Worm (Caenorhabditis elegans) whole organism, L3 larva: ENCODE measurements around the gene F41G3.6.
"Not testable (repeated sequence)": the region's sequence is repeated elsewhere in the genome, so short reads cannot be mapped to it uniquely, and the experiment has no call there.

Experiments used
- R02D3.7 ChIP-seq: fragments of 150-350 bp; optimal IDR thresholded peaks from 2 replicates; lab custom pipeline; 2014; ENCODE audit warnings: missing biosample characterization, missing genetic modification characterization
- ZK546.5 ChIP-seq: sonication (generic microtip); optimal IDR thresholded peaks from 2 replicates; lab custom pipeline; 2017; ENCODE audit warnings: missing biosample characterization, missing genetic modification characterization
- aly-2 ChIP-seq: fragments of 150-350 bp; optimal IDR thresholded peaks from 2 replicates; lab custom pipeline; 2014; ENCODE audit warnings: missing biosample characterization, missing genetic modification characterization
- ama-1 ChIP-seq: fragments of 150-350 bp; optimal IDR thresholded peaks from 2 replicates; lab custom pipeline; 2018
- ceh-16 ChIP-seq: sonication (generic microtip); optimal IDR thresholded peaks from 2 replicates; lab custom pipeline; 2017; ENCODE audit warnings: missing biosample characterization, missing genetic modification characterization
- ceh-28 ChIP-seq: fragments of 150-350 bp; optimal IDR thresholded peaks from 2 replicates; lab custom pipeline; 2014; ENCODE audit warnings: missing biosample characterization, missing genetic modification reagents, missing genetic modification characterization
- ceh-82 ChIP-seq: fragments of 150-350 bp; optimal IDR thresholded peaks from 2 replicates; lab custom pipeline; 2014; ENCODE audit warnings: missing biosample characterization, missing genetic modification characterization
- ceh-9 ChIP-seq: sonication (generic microtip); optimal IDR thresholded peaks from 2 replicates; lab custom pipeline; 2018; ENCODE audit warnings: missing biosample characterization, missing genetic modification characterization
- daf-12 ChIP-seq: fragments of 150-350 bp; optimal IDR thresholded peaks from 2 replicates; lab custom pipeline; 2014; ENCODE audit warnings: missing biosample characterization, missing genetic modification reagents, missing genetic modification characterization
- egl-27 ChIP-seq: sonication (generic microtip); optimal IDR thresholded peaks from 4 replicates; lab custom pipeline; 2017; ENCODE audit warnings: missing biosample characterization, missing genetic modification reagents, missing genetic modification characterization
- egl-5 ChIP-seq: fragments of 150-350 bp; optimal IDR thresholded peaks from 2 replicates; lab custom pipeline; 2017; ENCODE audit warnings: missing biosample characterization, missing genetic modification reagents, missing genetic modification characterization, inconsistent platforms
- elt-1 ChIP-seq: fragments of 150-350 bp; optimal IDR thresholded peaks from 2 replicates; lab custom pipeline; 2014; ENCODE audit warnings: missing biosample characterization, missing genetic modification characterization
- elt-2 ChIP-seq: sonication (generic microtip); optimal IDR thresholded peaks from 2 replicates; lab custom pipeline; 2016; ENCODE audit warnings: missing genetic modification reagents, mild to moderate bottlenecking, missing genetic modification characterization, missing compliant biosample characterization
- elt-3 ChIP-seq, 3 experiments: fragments of 150-350 bp in 1 of 3; sonication (generic microtip) in 2 of 3; optimal IDR thresholded peaks; 2 replicates in 2 of 3; 4 replicates in 1 of 3; lab custom pipeline; 2014 to 2017; ENCODE audit warnings: missing biosample characterization in 3 of 3, missing genetic modification characterization in 3 of 3
- eor-1 ChIP-seq, 2 experiments: fragments of 150-350 bp; optimal IDR thresholded peaks; 2 replicates each; lab custom pipeline; 2014 to 2018; ENCODE audit warnings: missing biosample characterization in 2 of 2, missing genetic modification characterization in 2 of 2
- fkh-10 ChIP-seq: sonication (generic microtip); optimal IDR thresholded peaks from 2 replicates; lab custom pipeline; 2017; ENCODE audit warnings: missing biosample characterization, missing genetic modification reagents, missing genetic modification characterization
- fos-1 ChIP-seq: fragments of 150-350 bp; optimal IDR thresholded peaks from 2 replicates; lab custom pipeline; 2014; ENCODE audit warnings: missing biosample characterization, missing genetic modification characterization
- hmg-11 ChIP-seq: sonication (generic microtip); optimal IDR thresholded peaks from 2 replicates; lab custom pipeline; 2016; ENCODE audit warnings: missing genetic modification characterization, missing compliant biosample characterization
- jun-1 ChIP-seq: fragments of 150-350 bp; optimal IDR thresholded peaks from 2 replicates; lab custom pipeline; 2014; ENCODE audit warnings: missing biosample characterization, missing genetic modification reagents, missing genetic modification characterization
- lin-15B ChIP-seq: fragments of 150-350 bp; optimal IDR thresholded peaks from 2 replicates; lab custom pipeline; 2014; ENCODE audit warnings: missing biosample characterization, missing genetic modification characterization
- lin-39 ChIP-seq: fragments of 150-350 bp; optimal IDR thresholded peaks from 2 replicates; lab custom pipeline; 2018; ENCODE audit warnings: missing biosample characterization, missing genetic modification reagents, missing genetic modification characterization
- mdl-1 ChIP-seq: fragments of 150-350 bp; optimal IDR thresholded peaks from 2 replicates; lab custom pipeline; 2014; ENCODE audit warnings: missing biosample characterization, missing genetic modification characterization
- nfya-1 ChIP-seq: sonication (generic microtip); optimal IDR thresholded peaks from 2 replicates; lab custom pipeline; 2017; ENCODE audit warnings: missing genetic modification characterization, mild to moderate bottlenecking, missing compliant biosample characterization, antibody characterized with exemption, moderate library complexity; ENCODE audit not compliant: insufficient read depth
- nhr-11 ChIP-seq: fragments of 150-350 bp; optimal IDR thresholded peaks from 2 replicates; lab custom pipeline; 2014; ENCODE audit warnings: missing biosample characterization, missing genetic modification characterization
- nhr-12 ChIP-seq: fragments of 150-350 bp; optimal IDR thresholded peaks from 2 replicates; lab custom pipeline; 2014; ENCODE audit warnings: missing biosample characterization, missing genetic modification characterization
- nhr-23 ChIP-seq: fragments of 150-350 bp; optimal IDR thresholded peaks from 2 replicates; lab custom pipeline; 2014; ENCODE audit warnings: missing biosample characterization, missing genetic modification reagents, missing genetic modification characterization
- nhr-237 ChIP-seq: fragments of 150-350 bp; optimal IDR thresholded peaks from 2 replicates; lab custom pipeline; 2014; ENCODE audit warnings: missing biosample characterization, missing genetic modification characterization
- nhr-25 ChIP-seq: sonication (generic microtip); optimal IDR thresholded peaks from 2 replicates; lab custom pipeline; 2017; ENCODE audit warnings: missing biosample characterization, missing genetic modification characterization
- nhr-28 ChIP-seq: fragments of 150-350 bp; optimal IDR thresholded peaks from 2 replicates; lab custom pipeline; 2014; ENCODE audit warnings: missing biosample characterization, missing genetic modification characterization
- nhr-43 ChIP-seq: sonication (generic microtip); optimal IDR thresholded peaks from 2 replicates; lab custom pipeline; 2016; ENCODE audit warnings: mild to moderate bottlenecking, missing genetic modification characterization, missing compliant biosample characterization; ENCODE audit not compliant: poor library complexity, severe bottlenecking
- nhr-67 ChIP-seq: fragments of 150-350 bp; optimal IDR thresholded peaks from 2 replicates; lab custom pipeline; 2014; ENCODE audit warnings: missing biosample characterization, missing genetic modification characterization
- nhr-76 ChIP-seq: fragments of 150-350 bp; sonication (generic microtip); optimal IDR thresholded peaks from 5 replicates; lab custom pipeline; 2014; ENCODE audit warnings: missing biosample characterization, missing genetic modification characterization
- nhr-77 ChIP-seq: fragments of 150-350 bp; optimal IDR thresholded peaks from 2 replicates; lab custom pipeline; 2014; ENCODE audit warnings: missing biosample characterization, missing genetic modification characterization
- pha-4 ChIP-seq: fragments of 150-350 bp; optimal IDR thresholded peaks from 2 replicates; lab custom pipeline; 2014; ENCODE audit warnings: missing biosample characterization, missing genetic modification reagents, missing genetic modification characterization
- pqm-1 ChIP-seq: fragments of 150-350 bp; optimal IDR thresholded peaks from 2 replicates; lab custom pipeline; 2017; ENCODE audit warnings: missing biosample characterization, missing genetic modification characterization, inconsistent platforms
- sea-2 ChIP-seq: fragments of 150-350 bp; sonication (generic microtip); optimal IDR thresholded peaks from 4 replicates; lab custom pipeline; 2014; ENCODE audit warnings: missing biosample characterization, missing genetic modification reagents, missing genetic modification characterization
- skn-1 ChIP-seq: fragments of 150-350 bp; optimal IDR thresholded peaks from 2 replicates; lab custom pipeline; 2014; ENCODE audit warnings: missing biosample characterization, missing genetic modification characterization
- snpc-4 ChIP-seq: fragments of 150-350 bp; optimal IDR thresholded peaks from 2 replicates; lab custom pipeline; 2014; ENCODE audit warnings: missing biosample characterization, missing genetic modification characterization
- tbx-2 ChIP-seq: sonication (generic microtip); optimal IDR thresholded peaks from 2 replicates; lab custom pipeline; 2016; ENCODE audit warnings: mild to moderate bottlenecking, missing genetic modification characterization, missing compliant biosample characterization
- unc-39 ChIP-seq: sonication (generic microtip); optimal IDR thresholded peaks from 4 replicates; lab custom pipeline; 2017; ENCODE audit warnings: missing biosample characterization, missing genetic modification characterization
- unc-62 ChIP-seq: fragments of 150-350 bp; sonication (generic microtip); optimal IDR thresholded peaks from 4 replicates; lab custom pipeline; 2014; ENCODE audit warnings: missing biosample characterization, missing genetic modification reagents, missing genetic modification characterization
- zag-1 ChIP-seq: fragments of 150-350 bp; optimal IDR thresholded peaks from 2 replicates; lab custom pipeline; 2014; ENCODE audit warnings: missing biosample characterization, missing genetic modification characterization
- ztf-11 ChIP-seq: fragments of 150-350 bp; optimal IDR thresholded peaks from 2 replicates; lab custom pipeline; 2014; ENCODE audit warnings: missing biosample characterization, missing genetic modification characterization
- ztf-4 ChIP-seq: fragments of 150-350 bp; optimal IDR thresholded peaks from 2 replicates; lab custom pipeline; 2014; ENCODE audit warnings: missing biosample characterization, missing genetic modification characterization

The F41G3.6 gene

ce11 chrII:6770030-6770429 is 27.3 kb downstream of the F41G3.6 start:
- no peak for TF ChIP-seq sea-2 (GFP tag; lab: Kevin White, UChicago)
- no peak for TF ChIP-seq egl-27 (tag; lab: Kevin White, UChicago)
- TF ChIP-seq eor-1 (tag; optimal IDR thresholded peaks at IDR 0.05; lab: Kevin White, UChicago): no peak
- TF ChIP-seq elt-1: no peak
- no peak for TF ChIP-seq unc-62
- TF ChIP-seq zag-1: no peak
- TF ChIP-seq mdl-1 (tag; lab: Kevin White, UChicago): no peak
- TF ChIP-seq ceh-9 (tag; lab: Kevin White, UChicago): no peak
- no peak for TF ChIP-seq nhr-25 (tag; lab: Kevin White, UChicago)
- no peak for TF ChIP-seq aly-2
- TF ChIP-seq nhr-23 (tag; lab: Kevin White, UChicago): no peak
- TF ChIP-seq pha-4 (tag; lab: Kevin White, UChicago): no peak
- no peak for TF ChIP-seq ceh-28 (tag; lab: Kevin White, UChicago)
- TF ChIP-seq ZK546.5: no peak
- no peak for TF ChIP-seq ama-1 (lab: Kevin White, UChicago)
- TF ChIP-seq R02D3.7 (tag; lab: Kevin White, UChicago): no peak
- no peak for TF ChIP-seq elt-2 (tag; lab: Kevin White, UChicago)
- TF ChIP-seq, all 47 proteins: peak for 0

ce11 chrII:6772482-6772881 is 29.8 kb downstream of the F41G3.6 start:
- TF ChIP-seq ceh-28 (tag; lab: Kevin White, UChicago) (no peak), aly-2 (no peak), unc-39 (tag; lab: Kevin White, UChicago) (no peak), nhr-11 (no peak)
- TF ChIP-seq, all 47 proteins: peak for 0

DNA sequence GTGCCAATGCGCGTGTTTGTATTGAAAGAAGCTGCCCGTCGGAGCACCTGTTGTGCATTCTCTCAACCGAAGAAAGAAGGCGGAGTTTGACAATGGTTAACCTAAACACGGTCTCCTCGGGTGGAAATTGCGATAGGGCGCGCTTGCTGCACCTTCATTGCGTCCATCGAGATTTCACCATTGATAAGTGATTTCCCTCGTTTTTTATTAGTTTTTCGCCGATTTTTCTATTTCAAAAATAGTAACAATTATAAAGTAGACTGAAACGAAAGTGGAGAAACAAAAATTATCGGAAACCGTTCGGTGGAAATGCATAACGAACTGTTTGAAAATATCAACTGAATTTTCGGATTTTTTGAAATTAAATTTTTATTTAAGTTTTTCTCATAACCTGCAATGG is 32.4 kb downstream of the F41G3.6 start, which contains the start of gene agr-1:
TSS of gene agr-1 (minus strand) at position 101 of the 400 bp plus-strand sequence.
- not testable (repeated sequence) for TF ChIP-seq unc-39 (tag; lab: Kevin White, UChicago); nhr-28 (tag; lab: Kevin White, UChicago); nhr-76

DNA sequence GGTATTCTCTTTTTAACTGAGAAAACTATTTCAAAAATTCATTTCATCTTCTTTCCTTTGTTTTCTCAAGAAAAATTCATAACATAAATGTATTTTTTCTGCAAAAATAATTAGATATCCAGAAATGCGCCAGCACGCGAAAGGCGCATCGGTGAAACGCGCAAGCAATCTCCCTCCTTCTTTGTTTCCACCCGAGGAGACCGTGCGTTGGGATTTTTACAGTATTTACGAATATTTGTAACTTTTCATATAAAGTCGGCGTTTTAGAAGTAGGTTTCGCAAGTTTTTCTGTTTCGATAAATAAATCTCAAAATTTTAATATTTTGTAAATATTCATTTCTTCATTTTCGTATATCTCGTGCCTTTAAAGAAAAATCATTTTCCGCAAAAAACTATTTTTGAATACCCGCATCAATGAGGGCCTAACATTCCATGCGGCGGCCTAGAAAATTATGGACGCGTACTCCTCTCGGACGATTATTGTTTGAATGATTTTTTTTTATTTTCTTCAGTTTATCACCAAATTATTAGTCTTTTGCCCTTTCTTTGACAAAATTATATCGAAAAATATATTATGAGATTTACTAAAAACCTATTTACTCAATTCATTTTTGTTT is 33.8 kb downstream of the F41G3.6 start, which contains the start of gene ssup-72:
TSS of gene ssup-72 (plus strand) at position 181 of the 617 bp plus-strand sequence.
- no peak for TF ChIP-seq egl-27 (tag; lab: Kevin White, UChicago)
- TF ChIP-seq ceh-82 (tag; lab: Kevin White, UChicago): no peak
- no peak for TF ChIP-seq ZK546.5
- TF ChIP-seq hmg-11 (tag; lab: Kevin White, UChicago): no peak
- TF ChIP-seq nhr-12: no peak
- TF ChIP-seq elt-3 (tag; optimal IDR thresholded peaks at IDR 0.05; lab: Kevin White, UChicago): no peak
- peak; percentile 23 for TF ChIP-seq tbx-2 (tag; lab: Kevin White, UChicago)
- no peak for TF ChIP-seq unc-39 (tag; lab: Kevin White, UChicago)
- TF ChIP-seq eor-1 (tag; optimal IDR thresholded peaks at IDR 0.05; lab: Kevin White, UChicago): no peak
- no peak for TF ChIP-seq jun-1 (tag; lab: Kevin White, UChicago)
- TF ChIP-seq ceh-16: no peak
- no peak for TF ChIP-seq elt-1
- no peak for TF ChIP-seq skn-1 (tag; lab: Kevin White, UChicago)
- no peak for TF ChIP-seq nhr-237 (tag; lab: Kevin White, UChicago)
- no peak for TF ChIP-seq ama-1 (lab: Kevin White, UChicago)
- no peak for TF ChIP-seq nhr-76
- no peak for TF ChIP-seq lin-39 (tag; lab: Kevin White, UChicago)
- no peak for TF ChIP-seq sea-2 (GFP tag; lab: Kevin White, UChicago)
- peak; percentile 68 for TF ChIP-seq nfya-1 (tag; lab: Kevin White, UChicago)
- no peak for TF ChIP-seq fos-1 (tag; lab: Kevin White, UChicago)
- TF ChIP-seq nhr-11: no peak
- TF ChIP-seq ceh-28 (tag; lab: Kevin White, UChicago): no peak
- peak; percentile 90 for TF ChIP-seq nhr-43 (tag; lab: Kevin White, UChicago)
- no peak for TF ChIP-seq nhr-28 (tag; lab: Kevin White, UChicago)
- peak; percentile 1 for TF ChIP-seq egl-5 (tag; lab: Kevin White, UChicago)
- no peak for TF ChIP-seq unc-62
- TF ChIP-seq nhr-77 (tag; lab: Kevin White, UChicago): no peak
- TF ChIP-seq ceh-9 (tag; lab: Kevin White, UChicago): no peak
- TF ChIP-seq R02D3.7 (tag; lab: Kevin White, UChicago): no peak
- no peak for TF ChIP-seq zag-1
- no peak for TF ChIP-seq nhr-67
- no peak for TF ChIP-seq daf-12 (tag; lab: Kevin White, UChicago)
- no peak for TF ChIP-seq pqm-1 (tag; lab: Kevin White, UChicago)
- TF ChIP-seq fkh-10: no peak
- TF ChIP-seq pha-4 (tag; lab: Kevin White, UChicago): peak; percentile 72
- peak; percentile 15 for TF ChIP-seq elt-2 (tag; lab: Kevin White, UChicago)
- TF ChIP-seq lin-15B (tag; lab: Kevin White, UChicago): peak; percentile 71
- TF ChIP-seq aly-2: no peak
- no peak for TF ChIP-seq ztf-4 (tag; lab: Kevin White, UChicago)
- TF ChIP-seq snpc-4 (tag; lab: Kevin White, UChicago): peak; percentile 63
- peak; percentile 65 for TF ChIP-seq nhr-23 (tag; lab: Kevin White, UChicago)
- no peak for TF ChIP-seq ztf-11 (tag; lab: Kevin White, UChicago)
